Fruit fly (Drosophila melanogaster) whole organism, embryonic: ENCODE measurements around the gene Rab23.

Source experiments
- CG3407 ChIP-seq: fragments of 200-800 bp; sonication (Bioruptor generic); optimal IDR thresholded peaks from 2 replicates; lab custom pipeline; 2018; ENCODE audit warnings: missing biosample characterization, mild to moderate bottlenecking, missing genetic modification characterization
- CkIIα-i1 ChIP-seq: fragments of 200-800 bp; sonication (Bioruptor generic); IDR thresholded peaks from 2 replicates; pipeline ENCODE4 v1.3.6; 2022; ENCODE audit warnings: missing biosample characterization, missing genetic modification characterization
- chm ChIP-seq: fragments of 200-800 bp; sonication (Bioruptor generic); IDR thresholded peaks from 2 replicates; pipeline ENCODE4 v1.3.6; 2022; ENCODE audit warnings: missing biosample characterization, missing genetic modification characterization
- zfh2 ChIP-seq: fragments of 200-800 bp; sonication (Bioruptor generic); optimal IDR thresholded peaks from 2 replicates; lab custom pipeline; 2016; ENCODE audit warnings: missing biosample characterization, missing genetic modification characterization

dm6 chr3R:5701104-5701503, 15.9 kb upstream of the Rab23 start:
- TF ChIP-seq zfh2 (GFP tag; lab: Kevin White, UChicago), result no peak
- TF ChIP-seq CkIIα-i1 (GFP tag; lab: Robert Waterston, UW), result no peak
- no peak for TF ChIP-seq chm (GFP tag; lab: Robert Waterston, UW)
- TF ChIP-seq CG3407 (GFP tag; lab: Kevin White, UChicago), result no peak
